Fruit fly (Drosophila melanogaster) whole organism, prepupa: ENCODE measurements around the gene Vps15.
A peak's percentile ranks its signal among the peaks of the same experiment; 100 is the strongest.

Source experiments
- CG11294 ChIP-seq: fragments of 200-800 bp; sonication (Bioruptor generic); IDR thresholded peaks from 2 replicates; pipeline ENCODE4 v1.3.6; 2022; ENCODE audit warnings: missing biosample characterization, missing genetic modification characterization
- CG11762 ChIP-seq: fragments of 200-800 bp; sonication (Bioruptor generic); optimal IDR thresholded peaks from 3 replicates; lab custom pipeline; 2016; ENCODE audit warnings: missing biosample characterization, missing genetic modification characterization; ENCODE audit not compliant: insufficient read depth
- CG11902 ChIP-seq: fragments of 200-800 bp; sonication (Bioruptor generic); optimal IDR thresholded peaks from 3 replicates; lab custom pipeline; 2016; ENCODE audit warnings: missing biosample characterization, missing genetic modification characterization
- CG15336 ChIP-seq: fragments of 200-800 bp; sonication (Bioruptor generic); IDR thresholded peaks from 2 replicates; pipeline ENCODE4 v1.3.6; 2022; ENCODE audit warnings: missing biosample characterization, missing genetic modification characterization
- CG1621 ChIP-seq: fragments of 200-800 bp; sonication (Bioruptor generic); optimal IDR thresholded peaks from 3 replicates; lab custom pipeline; 2018; ENCODE audit warnings: missing biosample characterization, mild to moderate bottlenecking, missing genetic modification characterization
- CG16779 ChIP-seq: fragments of 200-800 bp; sonication (Bioruptor generic); optimal IDR thresholded peaks from 3 replicates; lab custom pipeline; 2017; ENCODE audit warnings: missing biosample characterization, mild to moderate bottlenecking, missing genetic modification characterization
- CG3032 ChIP-seq: fragments of 200-800 bp; optimal IDR thresholded peaks from 2 replicates; lab custom pipeline; 2019; ENCODE audit warnings: missing biosample characterization, mild to moderate bottlenecking, missing genetic modification characterization, moderate library complexity
- CG31627 ChIP-seq: fragments of 200-800 bp; sonication (Bioruptor generic); optimal IDR thresholded peaks from 3 replicates; lab custom pipeline; 2016; ENCODE audit warnings: missing biosample characterization, missing genetic modification characterization
- CG32006 ChIP-seq: fragments of 200-800 bp; sonication (Bioruptor generic); optimal IDR thresholded peaks from 3 replicates; lab custom pipeline; 2017; ENCODE audit warnings: missing biosample characterization, mild to moderate bottlenecking, missing genetic modification characterization
- CG34406 ChIP-seq: fragments of 200-800 bp; sonication (Bioruptor generic); optimal IDR thresholded peaks from 3 replicates; lab custom pipeline; 2016; ENCODE audit warnings: missing biosample characterization, missing genetic modification characterization
- CG3919 ChIP-seq: fragments of 200-800 bp; sonication (Bioruptor generic); optimal IDR thresholded peaks from 3 replicates; lab custom pipeline; 2016; ENCODE audit warnings: missing biosample characterization, missing genetic modification characterization
- CG4318 ChIP-seq: fragments of 200-800 bp; sonication (Bioruptor generic); optimal IDR thresholded peaks from 3 replicates; lab custom pipeline; 2017; ENCODE audit warnings: missing biosample characterization, mild to moderate bottlenecking, missing genetic modification characterization
- CG6163 ChIP-seq: fragments of 200-800 bp; sonication (Bioruptor generic); IDR thresholded peaks from 3 replicates; pipeline ENCODE4 v1.3.6; 2022; ENCODE audit warnings: missing biosample characterization, missing genetic modification characterization
- CG6276 ChIP-seq: fragments of 200-800 bp; sonication (Bioruptor generic); optimal IDR thresholded peaks from 2 replicates; lab custom pipeline; 2017; ENCODE audit warnings: missing biosample characterization, mild to moderate bottlenecking, missing genetic modification characterization
- CG6792 ChIP-seq: fragments of 200-800 bp; sonication (Bioruptor generic); optimal IDR thresholded peaks from 3 replicates; lab custom pipeline; 2016; ENCODE audit warnings: missing biosample characterization, missing genetic modification characterization
- CG6808 ChIP-seq: fragments of 200-800 bp; sonication (Bioruptor generic); optimal IDR thresholded peaks from 3 replicates; lab custom pipeline; 2017; ENCODE audit warnings: missing biosample characterization, missing genetic modification characterization, mild to moderate bottlenecking, moderate library complexity, missing genetic modification reagents
- CG7368 ChIP-seq: fragments of 200-800 bp; sonication (Bioruptor generic); optimal IDR thresholded peaks from 3 replicates; lab custom pipeline; 2016; ENCODE audit warnings: missing biosample characterization, missing genetic modification characterization
- CG8119 ChIP-seq: fragments of 200-800 bp; sonication (Bioruptor generic); IDR thresholded peaks from 3 replicates; pipeline ENCODE4 v1.3.6; 2022; ENCODE audit warnings: missing biosample characterization, missing genetic modification characterization
- CG8319 ChIP-seq: fragments of 200-800 bp; sonication (Bioruptor generic); optimal IDR thresholded peaks from 3 replicates; lab custom pipeline; 2016; ENCODE audit warnings: missing biosample characterization, missing genetic modification characterization
- CG8632 ChIP-seq: fragments of 200-800 bp; sonication (Bioruptor generic); optimal IDR thresholded peaks from 3 replicates; lab custom pipeline; 2016; ENCODE audit warnings: missing biosample characterization, missing genetic modification characterization
- Eip75B ChIP-seq: fragments of 200-800 bp; sonication (Bioruptor generic); optimal IDR thresholded peaks from 3 replicates; lab custom pipeline; 2016; ENCODE audit warnings: missing biosample characterization, missing genetic modification characterization
- Eip78C ChIP-seq: fragments of 200-800 bp; sonication (Bioruptor generic); peaks from one replicate; lab custom pipeline; 2016; ENCODE audit warnings: missing biosample characterization, missing genetic modification characterization
- Eip93F ChIP-seq: fragments of 200-800 bp; sonication (Bioruptor generic); optimal IDR thresholded peaks from 2 replicates; lab custom pipeline; 2016; ENCODE audit warnings: missing biosample characterization, mild to moderate bottlenecking, missing genetic modification characterization
- Ets21C ChIP-seq: fragments of 200-800 bp; sonication (Bioruptor generic); optimal IDR thresholded peaks from 3 replicates; lab custom pipeline; 2016; ENCODE audit warnings: missing biosample characterization, missing genetic modification characterization
- Ets96B ChIP-seq: fragments of 200-800 bp; optimal IDR thresholded peaks from 2 replicates; lab custom pipeline; 2019; ENCODE audit warnings: missing biosample characterization, mild to moderate bottlenecking, missing genetic modification characterization, moderate library complexity
- Gug ChIP-seq: fragments of 200-800 bp; sonication (Bioruptor generic); IDR thresholded peaks from 2 replicates; pipeline ENCODE4 v1.3.6; 2022; ENCODE audit warnings: missing biosample characterization, missing genetic modification characterization
- Hr38 ChIP-seq: sonication (Bioruptor generic); optimal IDR thresholded peaks from 2 replicates; lab custom pipeline; 2016; ENCODE audit warnings: missing biosample characterization, missing genetic modification characterization
- Hr39 ChIP-seq: fragments of 200-800 bp; sonication (Bioruptor generic); optimal IDR thresholded peaks from 2 replicates; lab custom pipeline; 2016; ENCODE audit warnings: missing biosample characterization, missing genetic modification characterization
- Hr4 ChIP-seq: fragments of 200-800 bp; sonication (Bioruptor generic); optimal IDR thresholded peaks from 3 replicates; lab custom pipeline; 2016; ENCODE audit warnings: missing biosample characterization, missing genetic modification characterization
- Met ChIP-seq: fragments of 200-800 bp; sonication (Bioruptor generic); optimal IDR thresholded peaks from 3 replicates; lab custom pipeline; 2016; ENCODE audit warnings: missing biosample characterization, missing genetic modification characterization
- OdsH ChIP-seq: fragments of 200-800 bp; sonication (Bioruptor generic); optimal IDR thresholded peaks from 3 replicates; lab custom pipeline; 2016; ENCODE audit warnings: missing biosample characterization, missing genetic modification characterization
- Smox ChIP-seq: fragments of 200-800 bp; sonication (Bioruptor generic); optimal IDR thresholded peaks from 3 replicates; lab custom pipeline; 2016; ENCODE audit warnings: missing biosample characterization, missing genetic modification characterization
- Sox102F ChIP-seq: fragments of 200-800 bp; sonication (Bioruptor generic); optimal IDR thresholded peaks from 2 replicates; lab custom pipeline; 2016; ENCODE audit warnings: missing biosample characterization, mild to moderate bottlenecking, missing genetic modification characterization
- Sox15 ChIP-seq: fragments of 200-800 bp; sonication (Bioruptor generic); optimal IDR thresholded peaks from 3 replicates; lab custom pipeline; 2016; ENCODE audit warnings: missing biosample characterization, missing genetic modification characterization
- achi ChIP-seq: fragments of 200-800 bp; sonication (Bioruptor generic); optimal IDR thresholded peaks from 3 replicates; lab custom pipeline; 2016; ENCODE audit warnings: missing biosample characterization, missing genetic modification characterization
- dac ChIP-seq: fragments of 200-800 bp; sonication (Bioruptor generic); optimal IDR thresholded peaks from 2 replicates; lab custom pipeline; 2017; ENCODE audit warnings: missing biosample characterization, mild to moderate bottlenecking, missing genetic modification characterization
- eg ChIP-seq: fragments of 200-800 bp; sonication (Bioruptor generic); IDR thresholded peaks from 3 replicates; pipeline ENCODE4 v1.3.6; 2022; ENCODE audit warnings: missing biosample characterization, missing genetic modification characterization
- fd59A ChIP-seq: fragments of 200-800 bp; sonication (Bioruptor generic); optimal IDR thresholded peaks from 2 replicates; lab custom pipeline; 2017; ENCODE audit warnings: missing biosample characterization, mild to moderate bottlenecking, missing genetic modification characterization, missing genetic modification reagents
- fd85E ChIP-seq: fragments of 200-800 bp; sonication (Bioruptor generic); optimal IDR thresholded peaks from 3 replicates; lab custom pipeline; 2016; ENCODE audit warnings: missing biosample characterization, missing genetic modification characterization
- fkh ChIP-seq: fragments of 200-800 bp; sonication (Bioruptor generic); optimal IDR thresholded peaks from 3 replicates; lab custom pipeline; 2017; ENCODE audit warnings: missing biosample characterization, mild to moderate bottlenecking, missing genetic modification characterization, moderate library complexity
- net ChIP-seq: fragments of 200-800 bp; sonication (Bioruptor generic); optimal IDR thresholded peaks from 3 replicates; lab custom pipeline; 2016; ENCODE audit warnings: missing biosample characterization, missing genetic modification characterization
- pdm3 ChIP-seq: fragments of 200-800 bp; sonication (Bioruptor generic); optimal IDR thresholded peaks from 3 replicates; lab custom pipeline; 2016; ENCODE audit warnings: missing biosample characterization, missing genetic modification characterization
- spab ChIP-seq: fragments of 200-800 bp; sonication (Bioruptor generic); optimal IDR thresholded peaks from 2 replicates; lab custom pipeline; 2017; ENCODE audit warnings: missing biosample characterization, mild to moderate bottlenecking, missing genetic modification characterization, missing genetic modification reagents
- topi ChIP-seq: fragments of 200-800 bp; sonication (Bioruptor generic); optimal IDR thresholded peaks from 3 replicates; lab custom pipeline; 2016; ENCODE audit warnings: missing biosample characterization, missing genetic modification characterization

The Vps15 gene

dm6 chr3R:9234756-9235255 lies 10.9 kb downstream of the Vps15 start (continued):
- TF ChIP-seq CG7368 (GFP tag; lab: Kevin White, UChicago) (no peak), CG15336 (GFP tag; lab: Robert Waterston, UW) (no peak), CG31627 (GFP tag; lab: Kevin White, UChicago) (no peak), Ets21C (GFP tag; lab: Kevin White, UChicago) (no peak), Eip78C (GFP tag; lab: Kevin White, UChicago) (peak; percentile 5), eg (GFP tag; lab: Robert Waterston, UW) (no peak), CG4318 (GFP tag; lab: Kevin White, UChicago) (no peak), achi (no peak), CG6276 (no peak), CG6163 (GFP tag; lab: Robert Waterston, UW) (peak; percentile 38; the same call in 1 of the 3 replicates), Sox102F (GFP tag; lab: Kevin White, UChicago) (no peak)

- TF ChIP-seq fd85E (GFP tag; lab: Kevin White, UChicago) (no peak), CG1621 (no peak), Eip78C (GFP tag; lab: Kevin White, UChicago) (peak; percentile 43), dac (GFP tag; lab: Kevin White, UChicago) (no peak)
- TF ChIP-seq, all 60 proteins: peak for 1
Measured at dm6 chr3R:9233763-9234162, 11.9 kb downstream of the Vps15 start.

- no peak for TF ChIP-seq dac (GFP tag; lab: Kevin White, UChicago)
- no peak for TF ChIP-seq CG1621
- TF ChIP-seq topi (GFP tag; lab: Kevin White, UChicago): no peak
- TF ChIP-seq CG15336 (GFP tag; lab: Robert Waterston, UW): no peak
- no peak for TF ChIP-seq Hr4 (GFP tag; lab: Kevin White, UChicago)
- TF ChIP-seq net (GFP tag; lab: Kevin White, UChicago): no peak
- TF ChIP-seq CG34406: no peak
- TF ChIP-seq CG31627 (GFP tag; lab: Kevin White, UChicago): no peak
- no peak for TF ChIP-seq Hr38
Measured at dm6 chr3R:9232346-9232745, 13.3 kb downstream of the Vps15 start.

- TF ChIP-seq pdm3 (GFP tag; lab: Kevin White, UChicago) (peak; percentile 59), CG32006 (peak; percentile 37), CG3919 (GFP tag; lab: Kevin White, UChicago) (peak; percentile 67), Hr39 (peak; percentile 53), Hr38 (no peak), CG8319 (GFP tag; lab: Kevin White, UChicago) (peak; percentile 26), spab (GFP tag; lab: Kevin White, UChicago) (peak; percentile 51), CG3032 (tag; lab: Kevin White, UChicago) (peak; percentile 48), CG16779 (tag; lab: Kevin White, UChicago) (no peak), CG11294 (GFP tag; lab: Robert Waterston, UW) (no peak), CG8119 (peak; percentile 47; the same call in 1 of the 3 replicates), achi (peak; percentile 55), CG11902 (no peak), Eip93F (no peak), CG6163 (GFP tag; lab: Robert Waterston, UW) (peak; percentile 65; the same call in 2 of the 3 replicates), Gug (peak; percentile 40; the same call in 1 of the 2 replicates), fkh (GFP tag; lab: Kevin White, UChicago) (peak; percentile 35), Met (GFP tag; lab: Kevin White, UChicago) (peak; percentile 67), CG6792 (GFP tag; lab: Kevin White, UChicago) (peak; percentile 59), OdsH (GFP tag; lab: Kevin White, UChicago) (peak; percentile 57), CG6808 (peak; percentile 30), CG8632 (GFP tag; lab: Kevin White, UChicago) (peak; percentile 37), CG1621 (peak; percentile 37), CG4318 (GFP tag; lab: Kevin White, UChicago) (no peak), Eip75B (GFP tag; lab: Kevin White, UChicago) (peak; percentile 65), CG31627 (GFP tag; lab: Kevin White, UChicago) (peak; percentile 62), CG11762 (GFP tag; lab: Kevin White, UChicago) (peak; percentile 33), fd59A (GFP tag; lab: Kevin White, UChicago) (peak; percentile 51), Sox15 (GFP tag; lab: Kevin White, UChicago) (peak; percentile 21), Sox102F (GFP tag; lab: Kevin White, UChicago) (peak; percentile 60), CG34406 (peak; percentile 59), Smox (GFP tag; lab: Kevin White, UChicago) (peak; percentile 50), Ets96B (tag; lab: Kevin White, UChicago) (peak; percentile 70)
Measured at dm6 chr3R:9229996-9230601, 15.6 kb downstream of the Vps15 start.
